Worm (Caenorhabditis elegans) whole organism, late embryonic: ENCODE measurements around the gene E02H9.13.

ENCODE experiments used
- F13H6.1 ChIP-seq: sonication (generic microtip); optimal IDR thresholded peaks from 2 replicates; lab custom pipeline; 2016; ENCODE audit warnings: missing genetic modification characterization, missing compliant biosample characterization
- K09A11.1 ChIP-seq: sonication (generic microtip); optimal IDR thresholded peaks from 2 replicates; lab custom pipeline; 2017; ENCODE audit warnings: antibody characterized with exemption, mild to moderate bottlenecking, missing genetic modification characterization, missing compliant biosample characterization; ENCODE audit not compliant: insufficient read depth
- Y22D7AL.16 ChIP-seq: sonication (generic microtip); optimal IDR thresholded peaks from 2 replicates; lab custom pipeline; 2016; ENCODE audit warnings: missing genetic modification characterization, missing compliant biosample characterization
- ceh-14 ChIP-seq: sonication (generic microtip); optimal IDR thresholded peaks from 2 replicates; lab custom pipeline; 2016; ENCODE audit warnings: missing genotype, missing genetic modification characterization, missing compliant biosample characterization
- ceh-19 ChIP-seq: fragments of 200-800 bp; sonication (Bioruptor generic); optimal IDR thresholded peaks from 2 replicates; lab custom pipeline; 2018; ENCODE audit warnings: mild to moderate bottlenecking, missing genetic modification characterization, missing compliant biosample characterization
- ceh-24 ChIP-seq: sonication (generic microtip); optimal IDR thresholded peaks from 2 replicates; lab custom pipeline; 2016; ENCODE audit warnings: mild to moderate bottlenecking, missing genetic modification characterization, missing compliant biosample characterization
- ceh-31 ChIP-seq: sonication (generic microtip); optimal IDR thresholded peaks from 2 replicates; lab custom pipeline; 2016; ENCODE audit warnings: missing genetic modification characterization, missing compliant biosample characterization
- ceh-48 ChIP-seq: sonication (generic microtip); optimal IDR thresholded peaks from 2 replicates; lab custom pipeline; 2016; ENCODE audit warnings: missing genetic modification characterization, inconsistent platforms, missing compliant biosample characterization
- dmd-4 ChIP-seq: sonication (generic microtip); optimal IDR thresholded peaks from 2 replicates; lab custom pipeline; 2016; ENCODE audit warnings: borderline replicate concordance, missing genetic modification characterization, missing compliant biosample characterization
- elt-2 ChIP-seq: sonication (generic microtip); optimal IDR thresholded peaks from 2 replicates; lab custom pipeline; 2016; ENCODE audit warnings: missing genetic modification reagents, missing genetic modification characterization, missing compliant biosample characterization
- eyg-1 ChIP-seq: sonication (generic microtip); optimal IDR thresholded peaks from 2 replicates; lab custom pipeline; 2016; ENCODE audit warnings: missing genotype, missing genetic modification characterization, missing compliant biosample characterization
- fkh-10 ChIP-seq: fragments of 150-350 bp; optimal IDR thresholded peaks from 2 replicates; lab custom pipeline; 2014; ENCODE audit warnings: missing biosample characterization, missing genetic modification reagents, missing genetic modification characterization
- fkh-6 ChIP-seq: sonication (generic microtip); optimal IDR thresholded peaks from 2 replicates; lab custom pipeline; 2016; ENCODE audit warnings: missing genetic modification characterization, missing compliant biosample characterization
- hlh-30 ChIP-seq: sonication (generic microtip); optimal IDR thresholded peaks from 2 replicates; lab custom pipeline; 2017; ENCODE audit warnings: antibody characterized with exemption, missing genetic modification characterization, missing compliant biosample characterization; ENCODE audit not compliant: insufficient read depth
- hlh-6 ChIP-seq: sonication (generic microtip); optimal IDR thresholded peaks from 2 replicates; lab custom pipeline; 2016; ENCODE audit warnings: missing genotype, missing genetic modification characterization, missing compliant biosample characterization
- lim-6 ChIP-seq: sonication (generic microtip); optimal IDR thresholded peaks from 2 replicates; lab custom pipeline; 2016; ENCODE audit warnings: missing genetic modification characterization, missing compliant biosample characterization
- lin-11 ChIP-seq: fragments of 200-800 bp; sonication (Bioruptor generic); optimal IDR thresholded peaks from 2 replicates; lab custom pipeline; 2018; ENCODE audit warnings: mild to moderate bottlenecking, missing genetic modification characterization, missing compliant biosample characterization
- mec-3 ChIP-seq: sonication (generic microtip); optimal IDR thresholded peaks from 2 replicates; lab custom pipeline; 2016; ENCODE audit warnings: borderline replicate concordance, missing genetic modification characterization, missing compliant biosample characterization
- nhr-232 ChIP-seq: sonication (generic microtip); optimal IDR thresholded peaks from 2 replicates; lab custom pipeline; 2016; ENCODE audit warnings: missing genetic modification characterization, missing compliant biosample characterization
- odd-2 ChIP-seq: sonication (generic microtip); optimal IDR thresholded peaks from 2 replicates; lab custom pipeline; 2017; ENCODE audit warnings: antibody characterized with exemption, mild to moderate bottlenecking, missing genetic modification characterization, missing compliant biosample characterization
- pros-1 ChIP-seq: fragments of 150-350 bp; optimal IDR thresholded peaks from 2 replicates; lab custom pipeline; 2014; ENCODE audit warnings: missing biosample characterization, missing genetic modification reagents, missing genetic modification characterization
- ref-2 ChIP-seq: sonication (generic microtip); optimal IDR thresholded peaks from 2 replicates; lab custom pipeline; 2016; ENCODE audit warnings: missing genetic modification characterization, missing compliant biosample characterization
- rnt-1 ChIP-seq: sonication (generic microtip); optimal IDR thresholded peaks from 2 replicates; lab custom pipeline; 2016; ENCODE audit warnings: missing genetic modification characterization, missing compliant biosample characterization
- sdc-2 ChIP-seq: sonication (generic microtip); optimal IDR thresholded peaks from 2 replicates; lab custom pipeline; 2016; ENCODE audit warnings: missing genotype, missing genetic modification characterization, missing compliant biosample characterization
- sox-2 ChIP-seq: fragments of 200-800 bp; sonication (Bioruptor generic); IDR thresholded peaks from 2 replicates; pipeline ENCODE4 v1.3.6; 2022; ENCODE audit warnings: missing genetic modification reagents, missing genetic modification characterization, missing compliant biosample characterization
- sox-4 ChIP-seq: sonication (generic microtip); optimal IDR thresholded peaks from 2 replicates; lab custom pipeline; 2017; ENCODE audit warnings: mild to moderate bottlenecking, missing genetic modification characterization, inconsistent platforms, missing compliant biosample characterization
- ttx-3 ChIP-seq: sonication (generic microtip); optimal IDR thresholded peaks from 2 replicates; lab custom pipeline; 2016; ENCODE audit warnings: missing genetic modification reagents, missing genetic modification characterization, missing compliant biosample characterization
- unc-3 ChIP-seq, 2 experiments: fragments of 200-800 bp in 1 of 2; sonication (Bioruptor generic) in 1 of 2; sonication (generic microtip) in 1 of 2; conservative IDR thresholded peaks in 1 of 2; optimal IDR thresholded peaks in 1 of 2; 2 replicates each; pipeline versions ENCODE4 v1.3.6 to Lab custom; 2016 to 2022; ENCODE audit warnings: missing compliant biosample characterization in 2 of 2, missing genetic modification characterization in 2 of 2, missing genetic modification reagents in 1 of 2
- unc-42 ChIP-seq: sonication (generic microtip); optimal IDR thresholded peaks from 2 replicates; lab custom pipeline; 2016; ENCODE audit warnings: missing genotype, missing genetic modification characterization, missing compliant biosample characterization
- unc-55 ChIP-seq: sonication (generic microtip); optimal IDR thresholded peaks from 2 replicates; lab custom pipeline; 2017; ENCODE audit warnings: missing biosample characterization, missing genetic modification reagents, missing genetic modification characterization
- zip-5 ChIP-seq: sonication (generic microtip); optimal IDR thresholded peaks from 2 replicates; lab custom pipeline; 2016; ENCODE audit warnings: missing genetic modification characterization, missing compliant biosample characterization
- ztf-16 ChIP-seq: sonication (generic microtip); optimal IDR thresholded peaks from 2 replicates; lab custom pipeline; 2017; ENCODE audit warnings: missing genetic modification characterization, missing compliant biosample characterization

Gene E02H9.13

ce11 chrIII:2438543-2438942, at the start of gene E02H9.13:
TSS of gene E02H9.13 (minus strand) at chrIII:2438741.
- peak; percentile 89 for TF ChIP-seq ceh-48 (tag; lab: Kevin White, UChicago)
- no peak for TF ChIP-seq sox-4
- TF ChIP-seq, all 69 proteins: peak for 1

DNA sequence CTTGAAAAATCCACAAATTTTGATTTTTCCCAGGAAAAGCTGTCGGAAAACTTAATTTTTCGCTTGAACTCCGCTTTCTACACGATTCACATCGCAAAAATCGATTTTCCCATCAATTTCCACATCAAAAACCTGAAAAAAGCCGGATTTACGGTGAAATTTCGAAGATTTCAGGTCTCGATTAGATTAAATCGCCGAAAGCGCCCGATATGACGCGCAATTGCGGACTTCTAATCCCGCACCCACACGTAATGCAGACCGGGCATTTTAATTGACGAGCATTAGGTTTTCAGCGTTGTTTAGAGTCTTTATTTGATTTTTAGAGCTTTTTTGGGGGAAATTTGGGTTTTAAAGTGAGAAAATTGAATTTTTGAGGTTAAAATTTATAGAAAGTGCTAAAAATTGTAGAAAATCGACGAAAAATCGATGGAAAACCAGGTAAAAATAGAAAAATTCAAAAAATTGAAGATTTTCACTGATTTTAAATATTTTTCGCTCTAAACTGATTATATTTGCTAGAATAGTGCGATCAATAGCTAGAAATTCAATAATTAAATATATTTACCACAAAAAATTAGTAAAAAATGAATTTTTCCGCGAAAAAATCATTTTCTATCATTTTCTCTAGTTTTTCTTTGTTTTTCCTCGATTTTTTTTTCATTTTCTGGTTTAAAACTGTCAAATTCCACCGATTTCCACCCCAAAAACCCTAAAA, 48.7 kb upstream of the E02H9.13 start, which contains the start of gene Y54F10AL.1:
Gene Y54F10AL.1 (plus strand): TSS at position 665 of the 715 bp plus-strand sequence.
- no peak for TF ChIP-seq ceh-31 (tag; lab: Kevin White, UChicago)
- TF ChIP-seq dmd-4, result no peak
- TF ChIP-seq unc-42, result peak; percentile 77

DNA sequence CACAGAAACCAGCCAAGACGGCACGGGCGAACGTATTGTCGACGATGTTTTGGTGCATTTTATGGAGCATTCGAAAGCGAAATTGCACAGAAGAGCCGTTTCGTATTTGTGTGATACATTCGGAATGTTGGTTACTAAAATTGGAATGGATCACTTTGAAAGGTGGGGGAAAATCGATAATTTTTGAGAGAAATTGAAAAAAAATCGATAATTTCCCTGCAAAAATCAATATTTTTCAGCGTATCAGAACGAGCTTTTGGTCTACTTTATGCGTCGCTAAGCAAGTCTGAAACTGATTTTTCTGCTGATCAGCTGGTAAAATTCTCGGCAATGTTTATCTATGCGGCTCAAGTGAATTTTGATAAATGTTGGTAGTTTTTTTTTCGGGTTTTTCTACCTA, 44.2 kb upstream of the E02H9.13 start:
- TF ChIP-seq zip-5 (tag; lab: Kevin White, UChicago), result no peak

- no peak for TF ChIP-seq fkh-6 (tag; lab: Kevin White, UChicago)
- TF ChIP-seq lim-6 (tag; lab: Kevin White, UChicago), result no peak
- TF ChIP-seq eyg-1 (tag; lab: Kevin White, UChicago), result no peak
- TF ChIP-seq ttx-3, result no peak
- no peak for TF ChIP-seq sox-2 (GFP tag; lab: Robert Waterston, UW)
Observed at ce11 chrIII:2482171-2482570, 43.6 kb upstream of the E02H9.13 start.

DNA sequence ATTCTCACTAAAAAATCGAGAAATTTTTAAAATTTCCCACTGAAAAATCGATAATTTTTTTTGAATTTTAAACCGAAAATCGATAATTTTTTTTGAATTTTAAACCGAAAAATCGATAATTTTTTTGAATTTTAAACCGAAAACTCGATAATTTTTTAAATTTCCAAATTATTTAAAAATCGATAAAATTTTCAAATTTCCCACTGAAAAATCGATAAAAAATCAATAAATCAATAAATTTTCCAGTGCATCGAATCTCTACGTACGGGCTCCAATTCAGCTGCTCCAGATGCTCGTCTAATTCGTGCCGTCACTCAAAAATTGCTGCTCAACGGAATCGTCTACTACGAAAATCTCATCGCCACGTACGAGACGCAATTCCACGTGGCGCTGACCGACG, 40.1 kb upstream of the E02H9.13 start:
- peak; percentile 37 for TF ChIP-seq ceh-48 (tag; lab: Kevin White, UChicago)
- no peak for TF ChIP-seq sox-4

DNA sequence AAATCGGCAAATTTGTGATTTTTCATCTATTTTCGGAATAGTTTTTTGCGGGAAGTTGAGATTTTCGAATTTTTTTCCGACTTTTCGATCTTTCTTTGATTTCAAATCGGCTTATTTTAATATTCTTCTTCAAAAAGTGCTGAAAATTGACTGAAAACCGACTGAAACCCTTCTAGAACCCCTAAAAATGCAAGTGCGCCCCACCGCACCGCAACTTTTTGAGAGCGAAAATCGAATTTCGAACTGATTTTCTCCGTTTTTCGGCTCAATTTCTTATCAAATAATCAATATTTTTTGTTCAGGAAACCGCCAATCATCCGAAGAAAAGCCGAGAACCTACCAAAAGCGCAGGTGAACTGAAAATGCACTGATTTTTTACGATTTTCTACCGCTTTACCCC, 38.8 kb upstream of the E02H9.13 start:
- TF ChIP-seq elt-2 (tag; lab: Kevin White, UChicago) (no peak), hlh-6 (no peak), pros-1 (no peak)
- TF ChIP-seq, all 69 proteins: peak for 0

- no peak for TF ChIP-seq rnt-1
- no peak for TF ChIP-seq F13H6.1 (tag; lab: Kevin White, UChicago)
- TF ChIP-seq unc-55 (GFP tag; lab: Kevin White, UChicago), result no peak
- no peak for TF ChIP-seq odd-2 (tag; lab: Kevin White, UChicago)
- no peak for TF ChIP-seq hlh-30 (tag; lab: Kevin White, UChicago)
- no peak for TF ChIP-seq ceh-14 (tag; lab: Kevin White, UChicago)
- TF ChIP-seq fkh-10 (GFP tag; lab: Kevin White, UChicago), result no peak
- TF ChIP-seq unc-3 (GFP tag; conservative IDR thresholded peaks at IDR 0.05; lab: Robert Waterston, UW), result no peak
- no peak for TF ChIP-seq unc-3 (tag; optimal IDR thresholded peaks at IDR 0.05; lab: Kevin White, UChicago)
- TF ChIP-seq pros-1, result no peak
- TF ChIP-seq mec-3 (tag; lab: Kevin White, UChicago), result no peak
- no peak for TF ChIP-seq ref-2 (tag; lab: Kevin White, UChicago)
- TF ChIP-seq K09A11.1 (tag; lab: Kevin White, UChicago), result no peak
- TF ChIP-seq fkh-6 (tag; lab: Kevin White, UChicago), result no peak
- TF ChIP-seq elt-2 (tag; lab: Kevin White, UChicago), result no peak
Observed at ce11 chrIII:2474781-2475180, 36.2 kb upstream of the E02H9.13 start.

- no peak for TF ChIP-seq ceh-14 (tag; lab: Kevin White, UChicago)
- no peak for TF ChIP-seq ceh-19 (GFP tag; lab: Kevin White, UChicago)
- TF ChIP-seq F13H6.1 (tag; lab: Kevin White, UChicago), result no peak
- TF ChIP-seq pros-1, result no peak
- TF ChIP-seq Y22D7AL.16 (tag; lab: Kevin White, UChicago), result no peak
- TF ChIP-seq fkh-10 (GFP tag; lab: Kevin White, UChicago), result no peak
- no peak for TF ChIP-seq nhr-232 (tag; lab: Kevin White, UChicago)
- no peak for TF ChIP-seq ceh-24 (tag; lab: Kevin White, UChicago)
- no peak for TF ChIP-seq ztf-16
- no peak for TF ChIP-seq lin-11 (tag; lab: Kevin White, UChicago)
- TF ChIP-seq sdc-2 (tag; lab: Kevin White, UChicago), result no peak
- TF ChIP-seq elt-2 (tag; lab: Kevin White, UChicago), result no peak
- TF ChIP-seq unc-55 (GFP tag; lab: Kevin White, UChicago), result no peak
- TF ChIP-seq, all 69 proteins: peak for 0
Observed at ce11 chrIII:2473554-2473953, 35.0 kb upstream of the E02H9.13 start, which contains the start of gene smg-6. TSS of gene smg-6 (plus strand) at chrIII:2473854.
